Fruit fly (Drosophila melanogaster) whole organism, prepupa: Measurements from ENCODE around the gene Sid.

Source experiments
- Blimp-1 ChIP-seq: fragments of 200-800 bp; sonication (Bioruptor generic); optimal IDR thresholded peaks from 3 replicates; lab custom pipeline; 2017; ENCODE audit warnings: missing biosample characterization, missing genetic modification characterization, mild to moderate bottlenecking, moderate library complexity, missing genetic modification reagents
- CG10631 ChIP-seq: fragments of 200-800 bp; sonication (Bioruptor generic); optimal IDR thresholded peaks from 2 replicates; lab custom pipeline; 2016; ENCODE audit warnings: missing biosample characterization, missing genetic modification characterization
- CG10669 ChIP-seq: fragments of 200-800 bp; sonication (Bioruptor generic); optimal IDR thresholded peaks from 3 replicates; lab custom pipeline; 2018; ENCODE audit warnings: missing biosample characterization, mild to moderate bottlenecking, missing genetic modification characterization, moderate library complexity
- CG11294 ChIP-seq: fragments of 200-800 bp; sonication (Bioruptor generic); IDR thresholded peaks from 2 replicates; pipeline ENCODE4 v1.3.6; 2022; ENCODE audit warnings: missing biosample characterization, missing genetic modification characterization
- CG11762 ChIP-seq: fragments of 200-800 bp; sonication (Bioruptor generic); optimal IDR thresholded peaks from 3 replicates; lab custom pipeline; 2016; ENCODE audit warnings: missing biosample characterization, missing genetic modification characterization; ENCODE audit not compliant: insufficient read depth
- CG11902 ChIP-seq: fragments of 200-800 bp; sonication (Bioruptor generic); optimal IDR thresholded peaks from 3 replicates; lab custom pipeline; 2016; ENCODE audit warnings: missing biosample characterization, missing genetic modification characterization
- CG15336 ChIP-seq: fragments of 200-800 bp; sonication (Bioruptor generic); IDR thresholded peaks from 2 replicates; pipeline ENCODE4 v1.3.6; 2022; ENCODE audit warnings: missing biosample characterization, missing genetic modification characterization
- CG1621 ChIP-seq: fragments of 200-800 bp; sonication (Bioruptor generic); optimal IDR thresholded peaks from 3 replicates; lab custom pipeline; 2018; ENCODE audit warnings: missing biosample characterization, mild to moderate bottlenecking, missing genetic modification characterization
- CG16779 ChIP-seq: fragments of 200-800 bp; sonication (Bioruptor generic); optimal IDR thresholded peaks from 3 replicates; lab custom pipeline; 2017; ENCODE audit warnings: missing biosample characterization, mild to moderate bottlenecking, missing genetic modification characterization
- CG3032 ChIP-seq: fragments of 200-800 bp; optimal IDR thresholded peaks from 2 replicates; lab custom pipeline; 2019; ENCODE audit warnings: missing biosample characterization, mild to moderate bottlenecking, missing genetic modification characterization, moderate library complexity
- CG31627 ChIP-seq: fragments of 200-800 bp; sonication (Bioruptor generic); optimal IDR thresholded peaks from 3 replicates; lab custom pipeline; 2016; ENCODE audit warnings: missing biosample characterization, missing genetic modification characterization
- CG34406 ChIP-seq: fragments of 200-800 bp; sonication (Bioruptor generic); optimal IDR thresholded peaks from 3 replicates; lab custom pipeline; 2016; ENCODE audit warnings: missing biosample characterization, missing genetic modification characterization
- CG3919 ChIP-seq: fragments of 200-800 bp; sonication (Bioruptor generic); optimal IDR thresholded peaks from 3 replicates; lab custom pipeline; 2016; ENCODE audit warnings: missing biosample characterization, missing genetic modification characterization
- CG4318 ChIP-seq: fragments of 200-800 bp; sonication (Bioruptor generic); optimal IDR thresholded peaks from 3 replicates; lab custom pipeline; 2017; ENCODE audit warnings: missing biosample characterization, mild to moderate bottlenecking, missing genetic modification characterization
- CG6163 ChIP-seq: fragments of 200-800 bp; sonication (Bioruptor generic); IDR thresholded peaks from 3 replicates; pipeline ENCODE4 v1.3.6; 2022; ENCODE audit warnings: missing biosample characterization, missing genetic modification characterization
- CG6276 ChIP-seq: fragments of 200-800 bp; sonication (Bioruptor generic); optimal IDR thresholded peaks from 2 replicates; lab custom pipeline; 2017; ENCODE audit warnings: missing biosample characterization, mild to moderate bottlenecking, missing genetic modification characterization
- CG6792 ChIP-seq: fragments of 200-800 bp; sonication (Bioruptor generic); optimal IDR thresholded peaks from 3 replicates; lab custom pipeline; 2016; ENCODE audit warnings: missing biosample characterization, missing genetic modification characterization
- CG6808 ChIP-seq: fragments of 200-800 bp; sonication (Bioruptor generic); optimal IDR thresholded peaks from 3 replicates; lab custom pipeline; 2017; ENCODE audit warnings: missing biosample characterization, missing genetic modification characterization, mild to moderate bottlenecking, moderate library complexity, missing genetic modification reagents
- CG6854 ChIP-seq: fragments of 200-800 bp; sonication (Bioruptor generic); optimal IDR thresholded peaks from 2 replicates; lab custom pipeline; 2017; ENCODE audit warnings: missing biosample characterization, mild to moderate bottlenecking, missing genetic modification characterization
- CG7368 ChIP-seq: fragments of 200-800 bp; sonication (Bioruptor generic); optimal IDR thresholded peaks from 3 replicates; lab custom pipeline; 2016; ENCODE audit warnings: missing biosample characterization, missing genetic modification characterization
- CG8119 ChIP-seq: fragments of 200-800 bp; sonication (Bioruptor generic); IDR thresholded peaks from 3 replicates; pipeline ENCODE4 v1.3.6; 2022; ENCODE audit warnings: missing biosample characterization, missing genetic modification characterization
- CG8319 ChIP-seq: fragments of 200-800 bp; sonication (Bioruptor generic); optimal IDR thresholded peaks from 3 replicates; lab custom pipeline; 2016; ENCODE audit warnings: missing biosample characterization, missing genetic modification characterization
- CG8632 ChIP-seq: fragments of 200-800 bp; sonication (Bioruptor generic); optimal IDR thresholded peaks from 3 replicates; lab custom pipeline; 2016; ENCODE audit warnings: missing biosample characterization, missing genetic modification characterization
- CG9139 ChIP-seq: fragments of 200-800 bp; sonication (Bioruptor generic); optimal IDR thresholded peaks from 3 replicates; lab custom pipeline; 2017; ENCODE audit warnings: missing biosample characterization, mild to moderate bottlenecking, missing genetic modification characterization
- Eip75B ChIP-seq: fragments of 200-800 bp; sonication (Bioruptor generic); optimal IDR thresholded peaks from 3 replicates; lab custom pipeline; 2016; ENCODE audit warnings: missing biosample characterization, missing genetic modification characterization
- Eip78C ChIP-seq: fragments of 200-800 bp; sonication (Bioruptor generic); peaks from one replicate; lab custom pipeline; 2016; ENCODE audit warnings: missing biosample characterization, missing genetic modification characterization
- Eip93F ChIP-seq: fragments of 200-800 bp; sonication (Bioruptor generic); optimal IDR thresholded peaks from 2 replicates; lab custom pipeline; 2016; ENCODE audit warnings: missing biosample characterization, mild to moderate bottlenecking, missing genetic modification characterization
- Ets21C ChIP-seq: fragments of 200-800 bp; sonication (Bioruptor generic); optimal IDR thresholded peaks from 3 replicates; lab custom pipeline; 2016; ENCODE audit warnings: missing biosample characterization, missing genetic modification characterization
- Ets96B ChIP-seq: fragments of 200-800 bp; optimal IDR thresholded peaks from 2 replicates; lab custom pipeline; 2019; ENCODE audit warnings: missing biosample characterization, mild to moderate bottlenecking, missing genetic modification characterization, moderate library complexity
- Hr39 ChIP-seq: fragments of 200-800 bp; sonication (Bioruptor generic); optimal IDR thresholded peaks from 2 replicates; lab custom pipeline; 2016; ENCODE audit warnings: missing biosample characterization, missing genetic modification characterization
- Hr4 ChIP-seq: fragments of 200-800 bp; sonication (Bioruptor generic); optimal IDR thresholded peaks from 3 replicates; lab custom pipeline; 2016; ENCODE audit warnings: missing biosample characterization, missing genetic modification characterization
- Lpt ChIP-seq: fragments of 200-800 bp; sonication (Bioruptor generic); optimal IDR thresholded peaks from 3 replicates; lab custom pipeline; 2016; ENCODE audit warnings: missing biosample characterization, missing genetic modification characterization
- Met ChIP-seq: fragments of 200-800 bp; sonication (Bioruptor generic); optimal IDR thresholded peaks from 3 replicates; lab custom pipeline; 2016; ENCODE audit warnings: missing biosample characterization, missing genetic modification characterization
- OdsH ChIP-seq: fragments of 200-800 bp; sonication (Bioruptor generic); optimal IDR thresholded peaks from 3 replicates; lab custom pipeline; 2016; ENCODE audit warnings: missing biosample characterization, missing genetic modification characterization
- Smox ChIP-seq: fragments of 200-800 bp; sonication (Bioruptor generic); optimal IDR thresholded peaks from 3 replicates; lab custom pipeline; 2016; ENCODE audit warnings: missing biosample characterization, missing genetic modification characterization
- Sox15 ChIP-seq: fragments of 200-800 bp; sonication (Bioruptor generic); optimal IDR thresholded peaks from 3 replicates; lab custom pipeline; 2016; ENCODE audit warnings: missing biosample characterization, missing genetic modification characterization
- achi ChIP-seq: fragments of 200-800 bp; sonication (Bioruptor generic); optimal IDR thresholded peaks from 3 replicates; lab custom pipeline; 2016; ENCODE audit warnings: missing biosample characterization, missing genetic modification characterization
- acj6 ChIP-seq: fragments of 200-800 bp; sonication (Bioruptor generic); optimal IDR thresholded peaks from 3 replicates; lab custom pipeline; 2016; ENCODE audit warnings: missing biosample characterization, missing genetic modification characterization
- cyc ChIP-seq: fragments of 200-800 bp; sonication (Bioruptor generic); optimal IDR thresholded peaks from 3 replicates; lab custom pipeline; 2016; ENCODE audit warnings: missing biosample characterization, missing genetic modification characterization
- dac ChIP-seq: fragments of 200-800 bp; sonication (Bioruptor generic); optimal IDR thresholded peaks from 2 replicates; lab custom pipeline; 2017; ENCODE audit warnings: missing biosample characterization, mild to moderate bottlenecking, missing genetic modification characterization
- dsx ChIP-seq: fragments of 200-800 bp; optimal IDR thresholded peaks from 3 replicates; lab custom pipeline; 2019; ENCODE audit warnings: missing biosample characterization, mild to moderate bottlenecking, missing genetic modification characterization, moderate library complexity; ENCODE audit not compliant: poor library complexity, severe bottlenecking
- eg ChIP-seq: fragments of 200-800 bp; sonication (Bioruptor generic); IDR thresholded peaks from 3 replicates; pipeline ENCODE4 v1.3.6; 2022; ENCODE audit warnings: missing biosample characterization, missing genetic modification characterization
- fd59A ChIP-seq: fragments of 200-800 bp; sonication (Bioruptor generic); optimal IDR thresholded peaks from 2 replicates; lab custom pipeline; 2017; ENCODE audit warnings: missing biosample characterization, mild to moderate bottlenecking, missing genetic modification characterization, missing genetic modification reagents
- fd85E ChIP-seq: fragments of 200-800 bp; sonication (Bioruptor generic); optimal IDR thresholded peaks from 3 replicates; lab custom pipeline; 2016; ENCODE audit warnings: missing biosample characterization, missing genetic modification characterization
- fkh ChIP-seq: fragments of 200-800 bp; sonication (Bioruptor generic); optimal IDR thresholded peaks from 3 replicates; lab custom pipeline; 2017; ENCODE audit warnings: missing biosample characterization, mild to moderate bottlenecking, missing genetic modification characterization, moderate library complexity
- lz ChIP-seq: fragments of 200-800 bp; sonication (Bioruptor generic); optimal IDR thresholded peaks from 3 replicates; lab custom pipeline; 2016; ENCODE audit warnings: missing biosample characterization, missing genetic modification characterization
- net ChIP-seq: fragments of 200-800 bp; sonication (Bioruptor generic); optimal IDR thresholded peaks from 3 replicates; lab custom pipeline; 2016; ENCODE audit warnings: missing biosample characterization, missing genetic modification characterization
- pdm3 ChIP-seq: fragments of 200-800 bp; sonication (Bioruptor generic); optimal IDR thresholded peaks from 3 replicates; lab custom pipeline; 2016; ENCODE audit warnings: missing biosample characterization, missing genetic modification characterization
- salr ChIP-seq, 2 experiments: fragments of 200-800 bp; sonication (Bioruptor generic); optimal IDR thresholded peaks; 3 replicates each; lab custom pipeline; 2016 to 2018; ENCODE audit warnings: missing biosample characterization in 2 of 2, missing genetic modification characterization in 2 of 2, mild to moderate bottlenecking in 1 of 2
- ss ChIP-seq, 2 experiments: fragments of 200-800 bp; sonication (Bioruptor generic); optimal IDR thresholded peaks; 2 replicates in 1 of 2; 3 replicates in 1 of 2; lab custom pipeline; 2017 to 2018; ENCODE audit warnings: mild to moderate bottlenecking in 2 of 2, missing biosample characterization in 2 of 2, missing genetic modification characterization in 2 of 2, moderate library complexity in 1 of 2
- svp ChIP-seq: fragments of 200-800 bp; sonication (Bioruptor generic); peaks from one replicate; lab custom pipeline; 2016; ENCODE audit warnings: missing biosample characterization, missing genetic modification characterization
- topi ChIP-seq: fragments of 200-800 bp; sonication (Bioruptor generic); optimal IDR thresholded peaks from 3 replicates; lab custom pipeline; 2016; ENCODE audit warnings: missing biosample characterization, missing genetic modification characterization
- vri ChIP-seq: fragments of 200-800 bp; sonication (Bioruptor generic); optimal IDR thresholded peaks from 3 replicates; lab custom pipeline; 2016; ENCODE audit warnings: missing biosample characterization, mild to moderate bottlenecking, missing genetic modification characterization

Sid gene

dm6 chr3R:28631753-28632152, 38.8 kb upstream of the Sid start:
- no peak for TF ChIP-seq CG9139 (GFP tag; lab: Kevin White, UChicago)
- TF ChIP-seq vri (GFP tag; lab: Kevin White, UChicago), result no peak
- no peak for TF ChIP-seq CG8632
- TF ChIP-seq lz (GFP tag; lab: Kevin White, UChicago), result peak; percentile 41
- peak; percentile 75 for TF ChIP-seq cyc
- TF ChIP-seq Eip78C (GFP tag; lab: Kevin White, UChicago), result peak; percentile 77
- TF ChIP-seq CG1621 (tag; lab: Kevin White, UChicago), result no peak
- TF ChIP-seq Blimp-1 (GFP tag; lab: Kevin White, UChicago), result no peak
- TF ChIP-seq CG8319 (GFP tag; lab: Kevin White, UChicago), result no peak
- peak; percentile 26 for TF ChIP-seq Ets96B (tag; lab: Kevin White, UChicago)
- TF ChIP-seq CG6163 (GFP tag; lab: Robert Waterston, UW), result peak; percentile 82
- peak; percentile 46 for TF ChIP-seq Lpt (GFP tag; lab: Kevin White, UChicago)
- TF ChIP-seq fd59A (GFP tag; lab: Kevin White, UChicago), result no peak
- no peak for TF ChIP-seq fd85E (GFP tag; lab: Kevin White, UChicago)
- peak; percentile 48 for TF ChIP-seq CG7368 (GFP tag; lab: Kevin White, UChicago)
- no peak for TF ChIP-seq CG31627 (GFP tag; lab: Kevin White, UChicago)
- TF ChIP-seq ss (GFP tag; optimal IDR thresholded peaks at IDR 0.05; lab: Kevin White, UChicago), result no peak
- TF ChIP-seq Eip93F, result no peak
- no peak for TF ChIP-seq salr (GFP tag; optimal IDR thresholded peaks at IDR 0.05; lab: Kevin White, UChicago)
- TF ChIP-seq CG10631 (GFP tag; lab: Kevin White, UChicago), result peak; percentile 51
- no peak for TF ChIP-seq CG6854 (GFP tag; lab: Kevin White, UChicago)
- TF ChIP-seq CG11762 (GFP tag; lab: Kevin White, UChicago), result peak; percentile 28
- TF ChIP-seq net (GFP tag; lab: Kevin White, UChicago), result no peak
- peak; percentile 57 for TF ChIP-seq Hr4
- no peak for TF ChIP-seq fkh (GFP tag; lab: Kevin White, UChicago)
- TF ChIP-seq dsx (GFP tag; lab: Kevin White, UChicago), result peak; percentile 30
- peak; percentile 32 for TF ChIP-seq OdsH (GFP tag; lab: Kevin White, UChicago)
- TF ChIP-seq Sox15, result no peak
- TF ChIP-seq dac (GFP tag; lab: Kevin White, UChicago), result no peak
- peak; percentile 41 for TF ChIP-seq acj6
- no peak for TF ChIP-seq CG6808 (GFP tag; lab: Kevin White, UChicago)
- TF ChIP-seq CG34406 (GFP tag; lab: Kevin White, UChicago), result no peak
- TF ChIP-seq CG6792 (GFP tag; lab: Kevin White, UChicago), result peak; percentile 32
- TF ChIP-seq CG4318 (GFP tag; lab: Kevin White, UChicago), result peak; percentile 14
- peak; percentile 26 for TF ChIP-seq Hr39
- TF ChIP-seq topi (GFP tag; lab: Kevin White, UChicago), result peak; percentile 57
- peak; percentile 17 for TF ChIP-seq Ets21C (GFP tag; lab: Kevin White, UChicago)
- peak; percentile 50; the same call in 1 of the 3 replicates for TF ChIP-seq CG8119 (GFP tag; lab: Robert Waterston, UW)
- peak; percentile 61 for TF ChIP-seq CG15336 (GFP tag; lab: Robert Waterston, UW)
- no peak for TF ChIP-seq CG16779 (tag; lab: Kevin White, UChicago)
- peak; percentile 66 for TF ChIP-seq achi (GFP tag; lab: Kevin White, UChicago)
- TF ChIP-seq CG6276 (GFP tag; lab: Kevin White, UChicago), result peak; percentile 9
- TF ChIP-seq CG11294 (GFP tag; lab: Robert Waterston, UW), result peak; percentile 40; the same call in 1 of the 2 replicates
- peak; percentile 62 for TF ChIP-seq CG3919 (GFP tag; lab: Kevin White, UChicago)
- TF ChIP-seq Eip75B (GFP tag; lab: Kevin White, UChicago), result peak; percentile 40
- peak; percentile 54 for TF ChIP-seq svp (GFP tag; lab: Kevin White, UChicago)
- TF ChIP-seq CG10669 (GFP tag; lab: Kevin White, UChicago), result peak; percentile 53
- TF ChIP-seq Smox (GFP tag; lab: Kevin White, UChicago), result peak; percentile 23
- peak; percentile 43 for TF ChIP-seq Met
- TF ChIP-seq eg (GFP tag; lab: Robert Waterston, UW), result peak; percentile 78
- TF ChIP-seq CG11902 (GFP tag; lab: Kevin White, UChicago), result peak; percentile 35
- TF ChIP-seq pdm3 (GFP tag; lab: Kevin White, UChicago), result peak; percentile 17
- TF ChIP-seq CG3032 (tag; lab: Kevin White, UChicago), result no peak
